Worm (Caenorhabditis elegans) whole organism, mixed stage, embryonic: ENCODE results near the gene W03G11.4.

ENCODE experiments used
- mep-1 ChIP-seq: fragments of 150-350 bp; optimal IDR thresholded peaks from 2 replicates; lab custom pipeline; 2017; ENCODE audit warnings: missing biosample characterization, missing genetic modification reagents, missing genetic modification characterization, inconsistent platforms
- unc-62 ChIP-seq: fragments of 150-350 bp; optimal IDR thresholded peaks from 2 replicates; lab custom pipeline; 2014; ENCODE audit warnings: missing biosample characterization, missing genetic modification reagents, missing genetic modification characterization

- TF ChIP-seq mep-1 (tag; lab: Kevin White, UChicago) (no peak), unc-62 (GFP tag; lab: Kevin White, UChicago) (no peak)
These were observed 32.4 kb upstream of the W03G11.4 start, which contains the start of gene lgc-18 for ce11 chrX:12125308-12125707.
